Worm (Caenorhabditis elegans): ENCODE results near the gene C27D9.2.

- TF ChIP-seq F37B4.10 (GFP tag; IDR thresholded peaks at IDR 0.05) (no peak), B0336.3 (GFP tag; IDR thresholded peaks at IDR 0.05) (no peak), snpc-1.3 (tag; optimal IDR thresholded peaks at IDR 0.05; ENCODE audit: insufficient read depth) (no peak), unc-62 (GFP tag; optimal IDR thresholded peaks at IDR 0.05) (no peak), ama-1 (optimal IDR thresholded peaks at IDR 0.05) (no peak), ama-1 (GFP tag; optimal IDR thresholded peaks at IDR 0.05) (no peak), nhr-90 (tag; optimal IDR thresholded peaks at IDR 0.05) (no peak), C06A6.2 (GFP tag; conservative IDR thresholded peaks at IDR 0.05) (no peak), F52B5.7 (tag; optimal IDR thresholded peaks at IDR 0.05) (no peak), T26A5.8 (tag; optimal IDR thresholded peaks at IDR 0.05) (no peak), F57C9.4 (tag; optimal IDR thresholded peaks at IDR 0.05) (no peak), snpc-4 (GFP tag; optimal IDR thresholded peaks at IDR 0.05) (no peak), snpc-4 (tag; optimal IDR thresholded peaks at IDR 0.05) (no peak)
Measured at ce11 chrII:4795461-4795860, 38.8 kb upstream of the C27D9.2 start, which contains the start of gene C33F10.4.
